Fruit fly (Drosophila melanogaster): ENCODE measurements around the gene Qtzl.

Qtzl gene

DNA sequence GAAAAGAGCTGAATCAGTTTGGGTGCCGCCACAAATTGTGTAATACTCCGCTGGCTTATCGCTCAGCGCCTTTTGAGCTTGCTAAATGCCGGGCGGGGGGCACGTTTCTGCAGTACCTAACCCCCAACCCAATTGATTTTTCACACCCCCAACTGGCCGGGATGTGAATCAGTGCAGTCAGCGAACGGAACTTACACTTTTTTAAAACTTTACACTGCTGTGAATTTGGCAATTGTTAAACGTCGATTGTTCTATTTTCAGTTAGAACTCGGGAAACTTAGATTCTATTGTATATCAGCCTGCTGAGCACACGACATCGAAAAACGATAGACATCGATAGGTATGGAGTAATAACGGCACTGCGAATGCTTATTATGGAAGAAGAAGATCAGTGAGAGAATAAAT, 42.6 kb downstream of the Qtzl start, which contains the start of gene Tom70:
Gene Tom70, minus strand, starts transcription at position 335 of the 405 bp plus-strand sequence.
- TF ChIP-seq brk (GFP tag; optimal IDR thresholded peaks at IDR 0.05): no peak
- no peak for TF ChIP-seq Vsx2 (GFP tag; optimal IDR thresholded peaks at IDR 0.05; ENCODE audit: partially characterized antibody)
- no peak for TF ChIP-seq lola (GFP tag; optimal IDR thresholded peaks at IDR 0.05)
- no peak for TF ChIP-seq pan (optimal IDR thresholded peaks at IDR 0.05)
- TF ChIP-seq psq (GFP tag; optimal IDR thresholded peaks at IDR 0.05): no peak
- no peak for TF ChIP-seq woc (GFP tag; optimal IDR thresholded peaks at IDR 0.05)
- TF ChIP-seq Hr83 (GFP tag; optimal IDR thresholded peaks at IDR 0.05; ENCODE audit: poor library complexity, severe bottlenecking): no peak
- TF ChIP-seq CG32264 (GFP tag; optimal IDR thresholded peaks at IDR 0.05): no peak
- TF ChIP-seq dsf (GFP tag; optimal IDR thresholded peaks at IDR 0.05; ENCODE audit: borderline replicate concordance): no peak
- TF ChIP-seq h (GFP tag; optimal IDR thresholded peaks at IDR 0.05): no peak
- no peak for TF ChIP-seq dl (GFP tag; optimal IDR thresholded peaks at IDR 0.05; ENCODE audit: insufficient read depth in 1 of 2, partially characterized antibody in 2 of 2)
- TF ChIP-seq ey (GFP tag; optimal IDR thresholded peaks at IDR 0.05): no peak
- no peak for TF ChIP-seq Dif (GFP tag; optimal IDR thresholded peaks at IDR 0.05; ENCODE audit: partially characterized antibody)
- TF ChIP-seq N (GFP tag; optimal IDR thresholded peaks at IDR 0.05): no peak

DNA sequence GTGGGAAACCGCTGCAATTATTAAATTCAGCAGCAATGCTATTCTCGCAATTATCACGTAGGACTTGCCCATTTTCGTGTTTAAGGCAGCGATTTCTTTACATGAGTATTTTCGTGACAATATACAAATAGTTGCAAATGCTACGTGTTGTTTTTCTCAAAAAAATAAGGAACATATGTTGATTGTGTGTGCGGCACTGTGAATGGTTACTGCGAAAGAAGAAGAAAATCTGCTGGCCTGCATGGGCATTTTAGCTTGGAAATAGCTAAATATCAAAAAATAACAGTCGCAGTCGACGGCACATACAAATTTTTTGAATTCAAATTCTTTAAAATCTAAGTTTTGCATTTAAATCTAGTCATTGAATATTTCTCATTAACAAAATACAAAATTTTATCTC, 45.0 kb downstream of the Qtzl start, which contains the start of gene CG6766:
Gene CG6766, minus strand, starts transcription at position 180 of the 400 bp plus-strand sequence.
- TF ChIP-seq Vsx2 (GFP tag; optimal IDR thresholded peaks at IDR 0.05; ENCODE audit: partially characterized antibody) (no peak), Myc (optimal IDR thresholded peaks at IDR 0.05) (peak; percentile 87)

DNA sequence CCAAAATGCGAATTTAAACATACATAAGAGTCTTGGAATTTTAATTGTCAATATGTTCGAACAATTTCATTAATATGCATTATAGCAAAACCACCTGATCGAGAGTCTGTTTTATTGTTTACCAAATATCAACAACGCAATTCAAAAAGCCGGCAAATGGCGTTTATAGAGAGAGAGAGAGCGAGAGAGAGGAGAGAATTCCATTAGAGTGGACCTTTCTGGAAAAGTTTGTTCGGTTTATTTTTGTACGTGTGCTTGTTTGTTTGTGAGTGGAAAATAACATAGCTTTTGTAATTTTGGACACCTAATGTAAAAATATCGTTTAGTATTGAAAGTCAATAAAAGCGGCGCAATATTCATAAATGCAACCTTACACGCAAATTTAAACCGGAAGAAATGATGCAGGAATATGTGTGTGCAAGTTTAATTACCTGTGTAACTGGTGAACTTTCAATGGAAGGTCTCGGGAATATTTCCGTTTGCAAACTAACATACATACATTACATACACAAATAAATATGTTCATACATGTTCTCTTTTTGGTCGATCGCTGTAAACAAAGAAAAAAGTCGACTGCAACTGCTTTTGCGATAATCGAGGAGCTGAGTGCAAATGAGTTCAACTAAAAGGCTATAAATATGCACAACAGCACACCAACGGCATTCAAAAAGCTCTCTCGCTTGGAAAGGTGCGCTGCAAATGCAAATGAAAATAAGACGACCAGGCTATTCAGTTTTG, 49.2 kb downstream of the Qtzl start, which contains the start of gene CG6785:
Gene CG6785, minus strand, starts transcription at position 588 of the 738 bp plus-strand sequence.
- no peak for TF ChIP-seq Abd-B (GFP tag; optimal IDR thresholded peaks at IDR 0.05)
- peak; percentile 49 for TF ChIP-seq woc (GFP tag; optimal IDR thresholded peaks at IDR 0.05)
- TF ChIP-seq usp (GFP tag; optimal IDR thresholded peaks at IDR 0.05): no peak
- peak; percentile 84 for TF ChIP-seq fru (GFP tag; optimal IDR thresholded peaks at IDR 0.05)
- TF ChIP-seq Rel (GFP tag; optimal IDR thresholded peaks at IDR 0.05): peak; percentile 33
- TF ChIP-seq Rel (tag; optimal IDR thresholded peaks at IDR 0.05): peak; percentile 73
- TF ChIP-seq dl (GFP tag; optimal IDR thresholded peaks at IDR 0.05; ENCODE audit: insufficient read depth in 1 of 2, partially characterized antibody in 2 of 2): peak in 1 of 2 experiments; percentile 9
- TF ChIP-seq N (GFP tag; optimal IDR thresholded peaks at IDR 0.05): no peak
- TF ChIP-seq Hnf4 (GFP tag; optimal IDR thresholded peaks at IDR 0.05): peak; percentile 85
- no peak for TF ChIP-seq Vsx2 (GFP tag; optimal IDR thresholded peaks at IDR 0.05; ENCODE audit: partially characterized antibody)
- peak; percentile 72 for TF ChIP-seq CG32264 (GFP tag; optimal IDR thresholded peaks at IDR 0.05)
- TF ChIP-seq tai (GFP tag; optimal IDR thresholded peaks at IDR 0.05): no peak
- TF ChIP-seq GATAd (GFP tag; optimal IDR thresholded peaks at IDR 0.05): no peak
- TF ChIP-seq ey (GFP tag; optimal IDR thresholded peaks at IDR 0.05): peak; percentile 76
- peak; percentile 91 for TF ChIP-seq h (GFP tag; optimal IDR thresholded peaks at IDR 0.05)
- TF ChIP-seq psq (GFP tag; optimal IDR thresholded peaks at IDR 0.05): peak; percentile 60
- peak; percentile 67 for TF ChIP-seq sage (GFP tag; optimal IDR thresholded peaks at IDR 0.05)
- TF ChIP-seq pan (optimal IDR thresholded peaks at IDR 0.05): no peak
- peak; percentile 84 for TF ChIP-seq br (GFP tag; optimal IDR thresholded peaks at IDR 0.05)
- peak; percentile 86 for TF ChIP-seq Sp1 (GFP tag; optimal IDR thresholded peaks at IDR 0.05)
- peak; percentile 92 for TF ChIP-seq rgr (GFP tag; optimal IDR thresholded peaks at IDR 0.05)
- peak; percentile 5 for TF ChIP-seq dmrt93B (GFP tag; optimal IDR thresholded peaks at IDR 0.05)
- no peak for TF ChIP-seq Myc (optimal IDR thresholded peaks at IDR 0.05)
- TF ChIP-seq Mio (GFP tag; optimal IDR thresholded peaks at IDR 0.05): peak; percentile 33
- TF ChIP-seq Hr78 (GFP tag; optimal IDR thresholded peaks at IDR 0.05): no peak
- no peak for TF ChIP-seq CrebA (GFP tag; optimal IDR thresholded peaks at IDR 0.05; ENCODE audit: borderline replicate concordance)
- peak; percentile 90 for TF ChIP-seq OdsH (GFP tag; optimal IDR thresholded peaks at IDR 0.05)
- TF ChIP-seq Jra (GFP tag; optimal IDR thresholded peaks at IDR 0.05): peak; percentile 74
- TF ChIP-seq Hr83 (GFP tag; optimal IDR thresholded peaks at IDR 0.05; ENCODE audit: poor library complexity, severe bottlenecking): peak; percentile 94
- peak; percentile 71 for TF ChIP-seq jim (GFP tag; optimal IDR thresholded peaks at IDR 0.05)
- TF ChIP-seq CG9705 (GFP tag; optimal IDR thresholded peaks at IDR 0.05): peak; percentile 54
- TF ChIP-seq brk (GFP tag; optimal IDR thresholded peaks at IDR 0.05): peak; percentile 83
- TF ChIP-seq Dif (GFP tag; optimal IDR thresholded peaks at IDR 0.05; ENCODE audit: partially characterized antibody): peak; percentile 71
- peak; percentile 69 for TF ChIP-seq HLH106 (tag; optimal IDR thresholded peaks at IDR 0.05)
- peak; percentile 66 to 84 for TF ChIP-seq foxo (GFP tag; optimal IDR thresholded peaks at IDR 0.05)
- peak; percentile 2 for TF ChIP-seq dsf (GFP tag; optimal IDR thresholded peaks at IDR 0.05; ENCODE audit: borderline replicate concordance)
- no peak for TF ChIP-seq Dfd (GFP tag; optimal IDR thresholded peaks at IDR 0.05)
- TF ChIP-seq lola (GFP tag; optimal IDR thresholded peaks at IDR 0.05): no peak
- TF ChIP-seq sv (GFP tag; optimal IDR thresholded peaks at IDR 0.05): peak; percentile 64
